Fruit fly (Drosophila melanogaster) whole organism, pupa: ENCODE measurements around the gene CG15572.

Source experiments
- CG10348 ChIP-seq: fragments of 200-800 bp; sonication (Bioruptor generic); IDR thresholded peaks from 2 replicates; pipeline ENCODE4 v1.3.6; 2022; ENCODE audit warnings: missing biosample characterization, missing genetic modification characterization
- CG34367 ChIP-seq: fragments of 200-800 bp; sonication (Bioruptor generic); optimal IDR thresholded peaks from 2 replicates; lab custom pipeline; 2018; ENCODE audit warnings: missing biosample characterization, mild to moderate bottlenecking, missing genetic modification characterization
- CG8159 ChIP-seq: fragments of 200-800 bp; sonication (Bioruptor generic); optimal IDR thresholded peaks from 3 replicates; lab custom pipeline; 2018; ENCODE audit warnings: missing biosample characterization, mild to moderate bottlenecking, missing genetic modification characterization, moderate library complexity
- EcR ChIP-seq: fragments of 200-800 bp; sonication (Bioruptor generic); optimal IDR thresholded peaks from 3 replicates; lab custom pipeline; 2019; ENCODE audit warnings: missing biosample characterization, missing genetic modification characterization, mild to moderate bottlenecking, moderate library complexity, missing genetic modification reagents
- Pif1B ChIP-seq: fragments of 200-800 bp; sonication (Bioruptor generic); optimal IDR thresholded peaks from 3 replicates; lab custom pipeline; 2016; ENCODE audit warnings: missing biosample characterization, missing genetic modification characterization

DNA sequence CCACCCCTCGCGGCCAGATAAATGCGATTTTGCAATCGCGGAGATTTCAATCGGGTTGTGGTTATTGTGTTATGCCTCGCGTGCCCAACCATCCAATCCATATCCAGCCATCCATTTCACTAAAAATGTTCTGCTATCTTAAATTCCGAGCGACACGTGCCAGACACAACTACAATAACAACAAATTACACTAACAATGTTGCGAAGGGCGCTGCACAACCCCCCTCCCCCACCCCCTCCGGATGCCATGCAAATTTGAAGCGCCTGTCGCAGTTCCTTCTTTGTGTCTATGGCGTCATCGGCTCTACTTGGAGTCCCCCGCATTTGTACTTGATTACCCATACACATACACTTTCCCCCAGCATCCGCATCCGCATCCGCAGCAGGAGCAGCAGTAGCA is 3.2 kb upstream of the CG15572 start:
- TF ChIP-seq EcR (GFP tag; lab: Kevin White, UChicago) = no peak
- no peak for TF ChIP-seq CG34367 (tag; lab: Kevin White, UChicago)
- TF ChIP-seq CG8159 (tag; lab: Kevin White, UChicago) = no peak
- no peak for TF ChIP-seq Pif1B (GFP tag; lab: Kevin White, UChicago)
- no peak for TF ChIP-seq CG10348 (GFP tag; lab: Robert Waterston, UW)
